Fruit fly (Drosophila melanogaster): Measurements from ENCODE around the gene CG10516.

CG10516 gene

dm6 chr3L:15988039-15988546 lies 20.1 kb downstream of the CG10516 start, which contains the start of gene Hip14 (continued):
- TF ChIP-seq trem (tag; optimal IDR thresholded peaks at IDR 0.05) (peak; percentile 64), CG34224 (GFP tag; IDR thresholded peaks at IDR 0.05; ENCODE audit: partially characterized antibody) (0 out of 3 replicates have a peak, but pooled peaks have one; percentile 30), YL-1 (GFP tag; optimal IDR thresholded peaks at IDR 0.05) (peak; percentile 84), GATAe (GFP tag; conservative IDR thresholded peaks at IDR 0.05) (no peak; the same call in 1 of the 2 replicates), CG5180 (GFP tag; optimal IDR thresholded peaks at IDR 0.05) (no peak), CG9797 (GFP tag; optimal IDR thresholded peaks at IDR 0.05) (peak; percentile 54), Med (GFP tag) (peak; percentile 80), CG10654 (GFP tag; optimal IDR thresholded peaks at IDR 0.05) (no peak), Oaz (GFP tag; IDR thresholded peaks at IDR 0.05) (no peak), Lhr (GFP tag; optimal IDR thresholded peaks at IDR 0.05) (peak; percentile 42), Doc3 (GFP tag; IDR thresholded peaks at IDR 0.05; ENCODE audit: partially characterized antibody) (peak; percentile 41; the same call in 1 of the 3 replicates), Six4 (GFP tag; optimal IDR thresholded peaks at IDR 0.05) (no peak), BtbVII (GFP tag; optimal IDR thresholded peaks at IDR 0.05) (peak; percentile 4), mirr (GFP tag; optimal IDR thresholded peaks at IDR 0.05) (no peak), zfh1 (GFP tag; IDR thresholded peaks at IDR 0.05) (0 out of 3 replicates have a peak, but pooled peaks have one; percentile 38), CG31441 (GFP tag; IDR thresholded peaks at IDR 0.05) (peak; percentile 63), CG12219 (GFP tag; optimal IDR thresholded peaks at IDR 0.05) (no peak), Fer1 (GFP tag; optimal IDR thresholded peaks at IDR 0.05) (peak; percentile 46), CG14860 (GFP tag; IDR thresholded peaks at IDR 0.05; ENCODE audit: partially characterized antibody) (no peak), prd (optimal IDR thresholded peaks at IDR 0.05) (no peak), prd (GFP tag; IDR thresholded peaks at IDR 0.05) (0 out of 3 replicates have a peak, but pooled peaks have one; percentile 17), CG12104 (GFP tag; optimal IDR thresholded peaks at IDR 0.05) (peak; percentile 55), CG18599 (GFP tag; optimal IDR thresholded peaks at IDR 0.05) (peak; percentile 44), CG12744 (GFP tag; optimal IDR thresholded peaks at IDR 0.05) (no peak), CG2202 (tag; optimal IDR thresholded peaks at IDR 0.05) (no peak), fu2 (GFP tag; optimal IDR thresholded peaks at IDR 0.05) (no peak), bbx (GFP tag; IDR thresholded peaks at IDR 0.05; ENCODE audit: partially characterized antibody) (peak; percentile 64), lilli (GFP tag; optimal IDR thresholded peaks at IDR 0.05) (peak; percentile 8), slp2 (GFP tag; optimal IDR thresholded peaks at IDR 0.05) (no peak), D (optimal IDR thresholded peaks at IDR 0.05) (peak; percentile 62), D (GFP tag; optimal IDR thresholded peaks at IDR 0.05) (no peak), CG30403 (GFP tag; optimal IDR thresholded peaks at IDR 0.05) (peak; percentile 43), ftz-f1 (GFP tag; optimal IDR thresholded peaks at IDR 0.05) (peak; percentile 20), CG17361 (GFP tag; IDR thresholded peaks at IDR 0.05) (0 out of 3 replicates have a peak, but pooled peaks have one; percentile 36), CG18619 (GFP tag; optimal IDR thresholded peaks at IDR 0.05) (no peak), Ets65A (GFP tag) (no peak), CG34376 (GFP tag; optimal IDR thresholded peaks at IDR 0.05) (peak; percentile 19), CG2712 (tag; optimal IDR thresholded peaks at IDR 0.05) (peak; percentile 22), fd96Cb (tag; optimal IDR thresholded peaks at IDR 0.05) (no peak), en (GFP tag; optimal IDR thresholded peaks at IDR 0.05) (no peak), seq (GFP tag; IDR thresholded peaks at IDR 0.05) (peak; percentile 77), CG3281 (GFP tag; optimal IDR thresholded peaks at IDR 0.05) (peak; percentile 6), unc-4 (GFP tag; IDR thresholded peaks at IDR 0.05; ENCODE audit: partially characterized antibody) (peak; percentile 42; the same call in 1 of the 2 replicates), Lim3 (GFP tag; IDR thresholded peaks at IDR 0.05) (no peak), B-H2 (GFP tag; optimal IDR thresholded peaks at IDR 0.05) (no peak), CG17829 (tag; optimal IDR thresholded peaks at IDR 0.05) (peak; percentile 28), Trl (optimal IDR thresholded peaks at IDR 0.05) (peak in 1 of 2 experiments; percentile 51), Trl (GFP tag; optimal IDR thresholded peaks at IDR 0.05) (peak; percentile 29), CG10147 (GFP tag; optimal IDR thresholded peaks at IDR 0.05) (peak; percentile 40), CG15479 (GFP tag; optimal IDR thresholded peaks at IDR 0.05) (peak; percentile 56)

Data from whole organism, embryonic.